Fruit fly (Drosophila melanogaster) whole organism, pupa: Measurements from ENCODE around the gene CG13896.

Source experiments
- CG10348 ChIP-seq: fragments of 200-800 bp; sonication (Bioruptor generic); IDR thresholded peaks from 2 replicates; pipeline ENCODE4 v1.3.6; 2022; ENCODE audit warnings: missing biosample characterization, missing genetic modification characterization
- CG12605 ChIP-seq: fragments of 200-800 bp; sonication (Bioruptor generic); IDR thresholded peaks from 2 replicates; pipeline ENCODE4 v1.3.6; 2022; ENCODE audit warnings: missing biosample characterization, missing genetic modification characterization
- CG13204 ChIP-seq: fragments of 200-800 bp; sonication (Bioruptor generic); optimal IDR thresholded peaks from 2 replicates; lab custom pipeline; 2018; ENCODE audit warnings: missing biosample characterization, mild to moderate bottlenecking, missing genetic modification characterization, moderate library complexity
- CG14655 ChIP-seq: fragments of 200-800 bp; sonication (Bioruptor generic); optimal IDR thresholded peaks from 3 replicates; lab custom pipeline; 2017; ENCODE audit warnings: mild to moderate bottlenecking, missing biosample characterization, missing genetic modification reagents, missing genetic modification characterization
- CG15710 ChIP-seq: fragments of 200-800 bp; sonication (Bioruptor generic); optimal IDR thresholded peaks from 2 replicates; lab custom pipeline; 2018; ENCODE audit warnings: missing biosample characterization, mild to moderate bottlenecking, missing genetic modification characterization, moderate library complexity
- CG17806 ChIP-seq: fragments of 200-800 bp; sonication (Bioruptor generic); optimal IDR thresholded peaks from 2 replicates; lab custom pipeline; 2018; ENCODE audit warnings: missing biosample characterization, mild to moderate bottlenecking, missing genetic modification characterization, moderate library complexity
- CG32121 ChIP-seq: fragments of 200-800 bp; sonication (Bioruptor generic); IDR thresholded peaks from 2 replicates; pipeline ENCODE4 v1.3.6; 2022; ENCODE audit warnings: missing biosample characterization, missing genetic modification characterization
- CG34367 ChIP-seq: fragments of 200-800 bp; sonication (Bioruptor generic); optimal IDR thresholded peaks from 2 replicates; lab custom pipeline; 2018; ENCODE audit warnings: missing biosample characterization, mild to moderate bottlenecking, missing genetic modification characterization
- CG4496 ChIP-seq: fragments of 200-800 bp; sonication (Bioruptor generic); IDR thresholded peaks from 3 replicates; pipeline ENCODE4 v1.3.6; 2022; ENCODE audit warnings: missing biosample characterization, missing genetic modification characterization
- CG8159 ChIP-seq: fragments of 200-800 bp; sonication (Bioruptor generic); optimal IDR thresholded peaks from 3 replicates; lab custom pipeline; 2018; ENCODE audit warnings: missing biosample characterization, mild to moderate bottlenecking, missing genetic modification characterization, moderate library complexity
- CG8301 ChIP-seq: fragments of 200-800 bp; sonication (Bioruptor generic); optimal IDR thresholded peaks from 2 replicates; lab custom pipeline; 2018; ENCODE audit warnings: missing biosample characterization, mild to moderate bottlenecking, missing genetic modification characterization
- CG9948 ChIP-seq: fragments of 200-800 bp; sonication (Bioruptor generic); optimal IDR thresholded peaks from 2 replicates; lab custom pipeline; 2018; ENCODE audit warnings: missing biosample characterization, mild to moderate bottlenecking, missing genetic modification characterization, moderate library complexity
- D1 ChIP-seq: fragments of 200-800 bp; sonication (Bioruptor generic); optimal IDR thresholded peaks from 2 replicates; lab custom pipeline; 2018; ENCODE audit warnings: missing biosample characterization, mild to moderate bottlenecking, missing genetic modification characterization, moderate library complexity
- EcR ChIP-seq: fragments of 200-800 bp; sonication (Bioruptor generic); optimal IDR thresholded peaks from 3 replicates; lab custom pipeline; 2019; ENCODE audit warnings: missing biosample characterization, missing genetic modification characterization, mild to moderate bottlenecking, moderate library complexity, missing genetic modification reagents
- Ets98B ChIP-seq: fragments of 200-800 bp; sonication (Bioruptor generic); IDR thresholded peaks from 2 replicates; pipeline ENCODE4 v1.3.6; 2022; ENCODE audit warnings: missing biosample characterization, missing genetic modification characterization
- Pif1A ChIP-seq: fragments of 200-800 bp; sonication (Bioruptor generic); optimal IDR thresholded peaks from 3 replicates; lab custom pipeline; 2016; ENCODE audit warnings: missing biosample characterization, missing genetic modification characterization
- Pif1B ChIP-seq: fragments of 200-800 bp; sonication (Bioruptor generic); optimal IDR thresholded peaks from 3 replicates; lab custom pipeline; 2016; ENCODE audit warnings: missing biosample characterization, missing genetic modification characterization
- Snoo ChIP-seq: fragments of 200-800 bp; sonication (Bioruptor generic); optimal IDR thresholded peaks from 3 replicates; lab custom pipeline; 2017; ENCODE audit warnings: missing biosample characterization, mild to moderate bottlenecking, missing genetic modification characterization, inconsistent platforms
- fd96Ca ChIP-seq: fragments of 200-800 bp; sonication (Bioruptor generic); IDR thresholded peaks from 3 replicates; pipeline ENCODE4 v1.3.6; 2022; ENCODE audit warnings: missing biosample characterization, missing genetic modification characterization
- gl ChIP-seq: fragments of 200-800 bp; sonication (Bioruptor generic); optimal IDR thresholded peaks from 2 replicates; lab custom pipeline; 2018; ENCODE audit warnings: missing biosample characterization, mild to moderate bottlenecking, missing genetic modification characterization
- rn ChIP-seq: fragments of 200-800 bp; sonication (Bioruptor generic); IDR thresholded peaks from 2 replicates; pipeline ENCODE4 v1.3.6; 2022; ENCODE audit warnings: missing biosample characterization, missing genetic modification characterization

Gene CG13896

dm6 chr3L:737445-738116 lies 25.9 kb upstream of the CG13896 start:
- TF ChIP-seq CG34367 (tag; lab: Kevin White, UChicago) (no peak), CG8301 (tag; lab: Kevin White, UChicago) (no peak), EcR (GFP tag; lab: Kevin White, UChicago) (peak; percentile 79), gl (tag; lab: Kevin White, UChicago) (no peak), D1 (tag; lab: Kevin White, UChicago) (no peak), CG8159 (tag; lab: Kevin White, UChicago) (peak; percentile 55), CG9948 (tag; lab: Kevin White, UChicago) (no peak), CG32121 (GFP tag; lab: Robert Waterston, UW) (no peak), CG4496 (GFP tag; lab: Robert Waterston, UW) (no peak), rn (GFP tag; lab: Robert Waterston, UW) (no peak), CG15710 (tag; lab: Kevin White, UChicago) (peak; percentile 33), CG14655 (GFP tag; lab: Kevin White, UChicago) (peak; percentile 25), Pif1B (GFP tag; lab: Kevin White, UChicago) (peak; percentile 31), Snoo (tag; lab: Kevin White, UChicago) (no peak), CG17806 (peak; percentile 44), CG10348 (no peak), CG13204 (GFP tag; lab: Kevin White, UChicago) (peak; percentile 34), CG12605 (GFP tag; lab: Robert Waterston, UW) (no peak), Ets98B (GFP tag; lab: Robert Waterston, UW) (no peak), Pif1A (GFP tag; lab: Kevin White, UChicago) (peak; percentile 31), fd96Ca (GFP tag; lab: Robert Waterston, UW) (no peak)

- peak; percentile 73 for TF ChIP-seq CG13204 (GFP tag; lab: Kevin White, UChicago)
- no peak for TF ChIP-seq CG9948 (tag; lab: Kevin White, UChicago)
- TF ChIP-seq fd96Ca (GFP tag; lab: Robert Waterston, UW): no peak
- no peak for TF ChIP-seq CG8159 (tag; lab: Kevin White, UChicago)
- TF ChIP-seq CG17806: no peak
- no peak for TF ChIP-seq CG14655 (GFP tag; lab: Kevin White, UChicago)
- no peak for TF ChIP-seq CG4496 (GFP tag; lab: Robert Waterston, UW)
- no peak for TF ChIP-seq rn (GFP tag; lab: Robert Waterston, UW)
- no peak for TF ChIP-seq Snoo (tag; lab: Kevin White, UChicago)
- TF ChIP-seq CG8301 (tag; lab: Kevin White, UChicago): no peak
- no peak for TF ChIP-seq CG10348
- no peak for TF ChIP-seq Pif1A (GFP tag; lab: Kevin White, UChicago)
- peak; percentile 94 for TF ChIP-seq EcR (GFP tag; lab: Kevin White, UChicago)
- no peak for TF ChIP-seq D1 (tag; lab: Kevin White, UChicago)
- TF ChIP-seq CG34367 (tag; lab: Kevin White, UChicago): no peak
Observed at dm6 chr3L:736542-737166, 25.0 kb upstream of the CG13896 start.

dm6 chr3L:735948-736347 lies 24.3 kb upstream of the CG13896 start:
- TF ChIP-seq CG13204 (GFP tag; lab: Kevin White, UChicago): no peak
- peak; percentile 57 for TF ChIP-seq Pif1A (GFP tag; lab: Kevin White, UChicago)
- peak; percentile 68 for TF ChIP-seq CG14655 (GFP tag; lab: Kevin White, UChicago)
- peak; percentile 61; the same call in 1 of the 2 replicates for TF ChIP-seq CG32121 (GFP tag; lab: Robert Waterston, UW)
- peak; percentile 84 for TF ChIP-seq CG8159 (tag; lab: Kevin White, UChicago)
- no peak for TF ChIP-seq CG10348
- TF ChIP-seq CG15710 (tag; lab: Kevin White, UChicago): peak; percentile 78
- TF ChIP-seq gl (tag; lab: Kevin White, UChicago): peak; percentile 42
- no peak for TF ChIP-seq EcR (GFP tag; lab: Kevin White, UChicago)
- TF ChIP-seq D1 (tag; lab: Kevin White, UChicago): peak; percentile 49
- TF ChIP-seq CG8301 (tag; lab: Kevin White, UChicago): peak; percentile 47
- TF ChIP-seq Snoo (tag; lab: Kevin White, UChicago): peak; percentile 54
- 0 out of 2 replicates have a peak, but pooled peaks have one; percentile 20 for TF ChIP-seq rn (GFP tag; lab: Robert Waterston, UW)
- TF ChIP-seq CG17806: peak; percentile 82
- TF ChIP-seq Ets98B (GFP tag; lab: Robert Waterston, UW): peak; percentile 45; the same call in 1 of the 2 replicates
- peak; percentile 64 for TF ChIP-seq CG4496 (GFP tag; lab: Robert Waterston, UW)
- peak; percentile 50 for TF ChIP-seq Pif1B (GFP tag; lab: Kevin White, UChicago)
- peak; percentile 76 for TF ChIP-seq CG9948 (tag; lab: Kevin White, UChicago)
- TF ChIP-seq fd96Ca (GFP tag; lab: Robert Waterston, UW): 0 out of 3 replicates have a peak, but pooled peaks have one; percentile 43
- peak; percentile 41 for TF ChIP-seq CG12605 (GFP tag; lab: Robert Waterston, UW)
- TF ChIP-seq CG34367 (tag; lab: Kevin White, UChicago): peak; percentile 75

dm6 chr3L:735315-735714 lies 23.7 kb upstream of the CG13896 start:
- TF ChIP-seq Pif1B (GFP tag; lab: Kevin White, UChicago) (no peak), CG32121 (GFP tag; lab: Robert Waterston, UW) (no peak), CG9948 (tag; lab: Kevin White, UChicago) (no peak), rn (GFP tag; lab: Robert Waterston, UW) (no peak), CG13204 (GFP tag; lab: Kevin White, UChicago) (no peak), CG4496 (GFP tag; lab: Robert Waterston, UW) (no peak), CG34367 (tag; lab: Kevin White, UChicago) (no peak), CG14655 (GFP tag; lab: Kevin White, UChicago) (no peak), CG12605 (GFP tag; lab: Robert Waterston, UW) (no peak), Ets98B (GFP tag; lab: Robert Waterston, UW) (no peak), Pif1A (GFP tag; lab: Kevin White, UChicago) (no peak)
